Fruit fly (Drosophila melanogaster): ENCODE measurements around the gene CCT7.

Gene CCT7

dm6 chr3R:8849373-8850228 lies 48.2 kb downstream of the CCT7 start:
- TF ChIP-seq CG8478 (optimal IDR thresholded peaks at IDR 0.05) (no peak), CTCF (optimal IDR thresholded peaks at IDR 0.05) (no peak)

dm6 chr3R:8850616-8851015 lies 49.3 kb downstream of the CCT7 start:
- TF ChIP-seq CTCF (optimal IDR thresholded peaks at IDR 0.05) (no peak), CG8478 (optimal IDR thresholded peaks at IDR 0.05) (no peak)

- TF ChIP-seq CTCF (optimal IDR thresholded peaks at IDR 0.05) (no peak), CG8478 (optimal IDR thresholded peaks at IDR 0.05) (no peak)
These were observed 51.8 kb downstream of the CCT7 start for dm6 chr3R:8853197-8853596.

DNA sequence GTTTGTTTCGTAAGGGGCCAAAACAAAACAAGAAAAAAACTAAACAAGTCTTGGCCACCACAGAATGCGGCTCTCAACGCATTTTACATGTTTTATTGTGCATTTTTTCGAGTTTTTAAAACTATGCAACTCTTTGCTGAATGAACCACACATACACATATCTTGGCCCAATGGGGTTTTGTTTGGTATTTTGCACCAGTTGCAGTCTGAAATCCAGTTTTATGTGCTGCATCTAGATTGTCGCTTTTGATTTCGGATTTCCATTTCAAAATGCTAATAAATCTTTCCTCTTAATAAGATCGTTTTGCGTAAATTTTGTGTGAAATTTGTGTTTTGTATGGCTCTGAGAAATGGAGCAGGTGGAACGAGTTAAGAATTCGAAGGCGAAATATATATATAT lies 52.3 kb downstream of the CCT7 start:
- TF ChIP-seq CTCF (optimal IDR thresholded peaks at IDR 0.05) (no peak), CG8478 (optimal IDR thresholded peaks at IDR 0.05) (no peak)

- TF ChIP-seq CG8478 (optimal IDR thresholded peaks at IDR 0.05) (no peak), CTCF (optimal IDR thresholded peaks at IDR 0.05) (no peak)
These were observed 53.3 kb downstream of the CCT7 start for dm6 chr3R:8854619-8855206.
